Worm (Caenorhabditis elegans): ENCODE measurements around the gene zip-1.
"Not testable (repeated sequence)": the region's sequence is repeated elsewhere in the genome, so short reads cannot be mapped to it uniquely, and the experiment has no call there.

zip-1 gene

ce11 chrIII:12333445-12333844 is at the start of gene zip-1:
zip-1 (plus strand) TSS chrIII:12333745.
- TF ChIP-seq zfh-2 (GFP tag; conservative IDR thresholded peaks at IDR 0.05) = no peak
- no peak for TF ChIP-seq snpc-1.3 (tag; optimal IDR thresholded peaks at IDR 0.05; ENCODE audit: insufficient read depth)
- TF ChIP-seq B0336.3 (GFP tag; IDR thresholded peaks at IDR 0.05) = no peak
- no peak for TF ChIP-seq ccch-3 (GFP tag; optimal IDR thresholded peaks at IDR 0.05)

ce11 chrIII:12284157-12284556 is 49.4 kb upstream of the zip-1 start:
- TF ChIP-seq F55B11.4 (tag; optimal IDR thresholded peaks at IDR 0.05; ENCODE audit: borderline replicate concordance, insufficient read depth) (no peak), ztf-26 (tag; optimal IDR thresholded peaks at IDR 0.05) (no peak), Y53G8AR.9 (GFP tag; conservative IDR thresholded peaks at IDR 0.05) (no peak), ztf-6 (GFP tag; IDR thresholded peaks at IDR 0.05) (no peak), pbrm-1 (GFP tag; IDR thresholded peaks at IDR 0.05) (no peak), F39B2.1 (GFP tag; IDR thresholded peaks at IDR 0.05) (no peak), D2030.7 (GFP tag; IDR thresholded peaks at IDR 0.05) (no peak), nfya-1 (tag; optimal IDR thresholded peaks at IDR 0.05; ENCODE audit: borderline replicate concordance, insufficient read depth) (no peak), attf-5 (GFP tag; optimal IDR thresholded peaks at IDR 0.05) (no peak), ceh-91 (GFP tag; IDR thresholded peaks at IDR 0.05) (no peak), tbp1 (GFP tag; optimal IDR thresholded peaks at IDR 0.05) (no peak), lin-40 (tag; optimal IDR thresholded peaks at IDR 0.05) (no peak), him-1 (tag; optimal IDR thresholded peaks at IDR 0.05) (no peak), lsy-27 (tag; optimal IDR thresholded peaks at IDR 0.05; ENCODE audit: borderline replicate concordance, insufficient read depth) (no peak), attf-6 (GFP tag; IDR thresholded peaks at IDR 0.05) (no peak), nfyb-1 (GFP tag; IDR thresholded peaks at IDR 0.05) (no peak), F22D6.2 (tag; optimal IDR thresholded peaks at IDR 0.05) (no peak), cebp-2 (GFP tag; IDR thresholded peaks at IDR 0.05) (no peak), hmg-1.2 (GFP tag; IDR thresholded peaks at IDR 0.05) (no peak), B0261.1 (tag; optimal IDR thresholded peaks at IDR 0.05) (no peak)

DNA sequence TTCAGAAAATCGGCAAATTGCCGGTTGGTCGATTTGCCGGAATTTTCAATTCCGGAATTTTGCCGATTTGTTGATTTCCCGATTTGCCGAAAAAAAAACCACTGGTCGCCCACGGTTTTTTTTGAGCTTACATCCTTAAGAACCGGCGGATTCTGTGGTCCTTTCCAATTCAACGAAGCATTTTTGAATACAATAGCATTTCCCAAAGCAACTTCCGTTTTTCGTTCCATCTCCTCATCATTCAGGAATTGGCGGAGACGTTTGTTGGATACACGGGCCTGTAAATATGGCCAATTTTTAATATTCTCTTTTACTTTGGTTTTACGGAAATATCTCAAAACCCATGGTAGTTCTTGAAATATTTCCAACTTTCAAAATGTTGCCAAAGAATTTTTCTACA is 41.1 kb upstream of the zip-1 start:
- no peak for TF ChIP-seq sea-2 (GFP tag; IDR thresholded peaks at IDR 0.05)

ce11 chrIII:12297303-12297702 is 36.2 kb upstream of the zip-1 start:
- TF ChIP-seq egl-44 (GFP tag; IDR thresholded peaks at IDR 0.05) (0 out of 2 replicates have a peak, but pooled peaks have one; percentile 46), F10E7.11 (tag; optimal IDR thresholded peaks at IDR 0.05) (no peak), rpc-1 (optimal IDR thresholded peaks at IDR 0.05) (no peak), rpc-1 (tag; optimal IDR thresholded peaks at IDR 0.05) (peak; percentile 56), tbp1 (GFP tag; optimal IDR thresholded peaks at IDR 0.05) (peak; percentile 32)

DNA sequence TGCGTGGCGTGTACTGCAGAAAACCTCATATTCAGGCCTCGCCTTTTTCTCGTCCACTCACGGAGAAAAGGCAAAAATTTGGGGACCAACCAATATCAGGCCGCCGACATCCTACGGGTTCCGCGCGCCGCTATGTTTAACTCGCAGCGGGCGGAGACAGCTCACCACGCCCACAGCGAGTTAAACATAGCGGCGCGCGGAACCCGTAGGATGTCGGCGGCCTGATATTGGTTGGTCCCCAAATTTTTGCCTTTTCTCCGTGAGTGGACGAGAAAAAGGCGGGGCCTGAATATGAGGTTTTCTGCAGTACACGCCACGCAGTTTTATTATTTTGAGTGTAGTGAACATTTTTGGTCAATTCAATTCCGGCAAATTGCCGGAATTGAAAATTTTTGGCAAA is 35.1 kb upstream of the zip-1 start:
- not testable (repeated sequence) for TF ChIP-seq snpc-4 (GFP tag; optimal IDR thresholded peaks at IDR 0.05)
- TF ChIP-seq snpc-4 (tag; optimal IDR thresholded peaks at IDR 0.05) (peak in 2 of 4 experiments; percentile 64 to 90), hmg-1.2 (GFP tag; IDR thresholded peaks at IDR 0.05) (peak; percentile 18; the same call in 1 of the 2 replicates), snpc-1.1 (tag; optimal IDR thresholded peaks at IDR 0.05; ENCODE audit: insufficient read depth) (peak; percentile 43)

All from whole organism, young adult.